Worm (Caenorhabditis elegans) whole organism, mixed stage, embryonic: ENCODE data around the gene T23F11.11.

Experiments used
- ceh-39 ChIP-seq: fragments of 150-350 bp; optimal IDR thresholded peaks from 2 replicates; lab custom pipeline; 2014; ENCODE audit warnings: missing biosample characterization, missing genetic modification characterization
- ceh-83 ChIP-seq: fragments of 200-800 bp; sonication (Bioruptor generic); optimal IDR thresholded peaks from 2 replicates; lab custom pipeline; 2018; ENCODE audit warnings: mild to moderate bottlenecking, missing genetic modification characterization, missing compliant biosample characterization
- elt-3 ChIP-seq: fragments of 150-350 bp; optimal IDR thresholded peaks from 2 replicates; lab custom pipeline; 2014; ENCODE audit warnings: missing biosample characterization, missing genetic modification characterization
- mep-1 ChIP-seq: fragments of 150-350 bp; optimal IDR thresholded peaks from 2 replicates; lab custom pipeline; 2017; ENCODE audit warnings: missing biosample characterization, missing genetic modification reagents, missing genetic modification characterization, inconsistent platforms
- nhr-28 ChIP-seq: fragments of 150-350 bp; optimal IDR thresholded peaks from 2 replicates; lab custom pipeline; 2014; ENCODE audit warnings: missing biosample characterization, missing genetic modification characterization
- snpc-4 ChIP-seq: fragments of 150-350 bp; optimal IDR thresholded peaks from 2 replicates; lab custom pipeline; 2014; ENCODE audit warnings: missing biosample characterization, missing genetic modification characterization

- TF ChIP-seq ceh-83 (GFP tag; lab: Kevin White, UChicago) (no peak), mep-1 (tag; lab: Kevin White, UChicago) (no peak), snpc-4 (no peak), ceh-39 (tag; lab: Kevin White, UChicago) (no peak), nhr-28 (no peak), elt-3 (tag; lab: Kevin White, UChicago) (no peak)
Observed at ce11 chrIII:4720620-4721227, 49.3 kb upstream of the T23F11.11 start, which contains the start of gene emb-5.
